Fruit fly (Drosophila melanogaster) whole organism, embryonic: Measurements from ENCODE around the gene Or22b.

Source experiments
- Adf1 ChIP-seq: fragments of 200-800 bp; sonication (Bioruptor generic); IDR thresholded peaks from 2 replicates; pipeline ENCODE4 v1.3.6; 2022; ENCODE audit warnings: missing biosample characterization, missing genetic modification characterization
- B-H1 ChIP-seq: fragments of 200-800 bp; sonication (Bioruptor generic); IDR thresholded peaks from 3 replicates; pipeline ENCODE4 v1.3.6; 2022; ENCODE audit warnings: missing biosample characterization, missing genetic modification characterization
- Blimp-1 ChIP-seq: fragments of 200-800 bp; sonication (Bioruptor generic); optimal IDR thresholded peaks from 3 replicates; lab custom pipeline; 2018; ENCODE audit warnings: missing biosample characterization, missing genetic modification characterization, mild to moderate bottlenecking, moderate library complexity, missing genetic modification reagents
- CG10274 ChIP-seq: fragments of 200-800 bp; sonication (Bioruptor generic); optimal IDR thresholded peaks from 3 replicates; lab custom pipeline; 2017; ENCODE audit warnings: missing biosample characterization, mild to moderate bottlenecking, missing genetic modification characterization
- CG12391 ChIP-seq: fragments of 200-800 bp; sonication (Bioruptor generic); optimal IDR thresholded peaks from 3 replicates; lab custom pipeline; 2018; ENCODE audit warnings: missing biosample characterization, mild to moderate bottlenecking, missing genetic modification characterization, moderate library complexity
- CG12942 ChIP-seq: fragments of 200-800 bp; sonication (Bioruptor generic); optimal IDR thresholded peaks from 3 replicates; lab custom pipeline; 2016; ENCODE audit warnings: missing biosample characterization, missing genetic modification characterization
- CG13123 ChIP-seq: fragments of 200-800 bp; sonication (Bioruptor generic); optimal IDR thresholded peaks from 2 replicates; lab custom pipeline; 2016; ENCODE audit warnings: missing biosample characterization, missing genetic modification characterization
- CG14441 ChIP-seq: fragments of 200-800 bp; sonication (Bioruptor generic); IDR thresholded peaks from 2 replicates; pipeline ENCODE4 v1.3.6; 2022; ENCODE audit warnings: missing biosample characterization, missing genetic modification characterization
- CG14667 ChIP-seq: fragments of 200-800 bp; sonication (Bioruptor generic); IDR thresholded peaks from 2 replicates; pipeline ENCODE4 v1.3.6; 2022; ENCODE audit warnings: missing biosample characterization, missing genetic modification characterization
- CG1647 ChIP-seq: fragments of 200-800 bp; sonication (Bioruptor generic); optimal IDR thresholded peaks from 3 replicates; lab custom pipeline; 2016; ENCODE audit warnings: missing biosample characterization, missing genetic modification characterization
- CG17359 ChIP-seq: fragments of 200-800 bp; sonication (Bioruptor generic); optimal IDR thresholded peaks from 3 replicates; lab custom pipeline; 2018; ENCODE audit warnings: missing biosample characterization, mild to moderate bottlenecking, missing genetic modification characterization, moderate library complexity
- CG18262 ChIP-seq: fragments of 200-800 bp; optimal IDR thresholded peaks from 3 replicates; lab custom pipeline; 2019; ENCODE audit warnings: missing biosample characterization, mild to moderate bottlenecking, missing genetic modification characterization, moderate library complexity
- CG18476 ChIP-seq: fragments of 200-800 bp; sonication (Bioruptor generic); optimal IDR thresholded peaks from 2 replicates; lab custom pipeline; 2016; ENCODE audit warnings: missing biosample characterization, mild to moderate bottlenecking, missing genetic modification characterization
- CG18599 ChIP-seq: fragments of 200-800 bp; sonication (Bioruptor generic); optimal IDR thresholded peaks from 3 replicates; lab custom pipeline; 2017; ENCODE audit warnings: missing biosample characterization, missing genetic modification characterization, mild to moderate bottlenecking, moderate library complexity, missing genetic modification reagents
- CG2120 ChIP-seq: fragments of 200-800 bp; sonication (Bioruptor generic); optimal IDR thresholded peaks from 3 replicates; lab custom pipeline; 2016; ENCODE audit warnings: missing biosample characterization, missing genetic modification characterization
- CG2712 ChIP-seq: fragments of 200-800 bp; optimal IDR thresholded peaks from 3 replicates; lab custom pipeline; 2019; ENCODE audit warnings: missing biosample characterization, mild to moderate bottlenecking, missing genetic modification characterization, moderate library complexity
- CG30431 ChIP-seq: fragments of 200-800 bp; sonication (Bioruptor generic); optimal IDR thresholded peaks from 2 replicates; lab custom pipeline; 2017; ENCODE audit warnings: missing biosample characterization, missing genetic modification characterization
- CG34224 ChIP-seq: fragments of 200-800 bp; sonication (Bioruptor generic); IDR thresholded peaks from 3 replicates; pipeline ENCODE4 v1.3.6; 2022; ENCODE audit warnings: missing biosample characterization, missing genetic modification characterization; ENCODE audit not compliant: partially characterized antibody
- CG4424 ChIP-seq: fragments of 200-800 bp; sonication (Bioruptor generic); optimal IDR thresholded peaks from 3 replicates; lab custom pipeline; 2016; ENCODE audit warnings: missing biosample characterization, missing genetic modification characterization
- CG4854 ChIP-seq: fragments of 200-800 bp; sonication (Bioruptor generic); optimal IDR thresholded peaks from 2 replicates; lab custom pipeline; 2016; ENCODE audit warnings: missing biosample characterization, missing genetic modification characterization, inconsistent platforms
- CG6254 ChIP-seq: fragments of 200-800 bp; sonication (Bioruptor generic); optimal IDR thresholded peaks from 3 replicates; lab custom pipeline; 2017; ENCODE audit warnings: mild to moderate bottlenecking, missing biosample characterization, missing genetic modification reagents, missing genetic modification characterization
- CG7271 ChIP-seq: fragments of 200-800 bp; sonication (Bioruptor generic); optimal IDR thresholded peaks from 2 replicates; lab custom pipeline; 2018; ENCODE audit warnings: missing biosample characterization, mild to moderate bottlenecking, missing genetic modification characterization, moderate library complexity
- CkIIα-i1 ChIP-seq: fragments of 200-800 bp; sonication (Bioruptor generic); IDR thresholded peaks from 2 replicates; pipeline ENCODE4 v1.3.6; 2022; ENCODE audit warnings: missing biosample characterization, missing genetic modification characterization
- CoRest ChIP-seq: fragments of 200-800 bp; sonication (Bioruptor generic); optimal IDR thresholded peaks from 3 replicates; lab custom pipeline; 2018; ENCODE audit warnings: missing biosample characterization, mild to moderate bottlenecking, missing genetic modification characterization, moderate library complexity
- D19A ChIP-seq: fragments of 200-800 bp; optimal IDR thresholded peaks from 3 replicates; lab custom pipeline; 2019; ENCODE audit warnings: missing biosample characterization, mild to moderate bottlenecking, missing genetic modification characterization, moderate library complexity
- Ets65A ChIP-seq: fragments of 200-800 bp; sonication (Bioruptor generic); peaks from one replicate; lab custom pipeline; 2016; ENCODE audit warnings: missing biosample characterization, missing genetic modification characterization
- Gug ChIP-seq: fragments of 200-800 bp; sonication (Bioruptor generic); IDR thresholded peaks from 4 replicates; pipeline ENCODE4 v1.3.6; 2022; ENCODE audit warnings: missing biosample characterization, missing genetic modification characterization
- HLH3B ChIP-seq: fragments of 200-800 bp; sonication (Bioruptor generic); IDR thresholded peaks from 2 replicates; pipeline ENCODE4 v1.3.6; 2022; ENCODE audit warnings: missing biosample characterization, missing genetic modification characterization
- MBD-R2 ChIP-seq: fragments of 200-800 bp; sonication (Bioruptor generic); IDR thresholded peaks from 2 replicates; pipeline ENCODE4 v1.3.6; 2022; ENCODE audit warnings: missing biosample characterization, missing genetic modification characterization
- NfI ChIP-seq: fragments of 200-800 bp; sonication (Bioruptor generic); optimal IDR thresholded peaks from 3 replicates; lab custom pipeline; 2018; ENCODE audit warnings: missing biosample characterization, mild to moderate bottlenecking, missing genetic modification characterization, moderate library complexity
- Rfx ChIP-seq: fragments of 200-800 bp; sonication (Bioruptor generic); IDR thresholded peaks from 2 replicates; pipeline ENCODE4 v1.3.6; 2022; ENCODE audit warnings: missing biosample characterization, missing genetic modification characterization
- Scr ChIP-seq: fragments of 200-800 bp; sonication (Bioruptor generic); IDR thresholded peaks from 2 replicates; pipeline ENCODE4 v1.3.6; 2022; ENCODE audit warnings: missing biosample characterization, missing genetic modification characterization; ENCODE audit not compliant: partially characterized antibody
- cad ChIP-seq: fragments of >200 bp; optimal IDR thresholded peaks from 2 replicates; lab custom pipeline; 2017; ENCODE audit warnings: missing biosample characterization, missing genetic modification characterization
- chm ChIP-seq: fragments of 200-800 bp; sonication (Bioruptor generic); IDR thresholded peaks from 2 replicates; pipeline ENCODE4 v1.3.6; 2022; ENCODE audit warnings: missing biosample characterization, missing genetic modification characterization
- corto ChIP-seq: fragments of 200-800 bp; sonication (Bioruptor generic); optimal IDR thresholded peaks from 2 replicates; lab custom pipeline; 2016; ENCODE audit warnings: missing biosample characterization, mild to moderate bottlenecking, missing genetic modification characterization, moderate library complexity
- fd3F ChIP-seq: fragments of 200-800 bp; sonication (Bioruptor generic); optimal IDR thresholded peaks from 2 replicates; lab custom pipeline; 2018; ENCODE audit warnings: missing biosample characterization, mild to moderate bottlenecking, missing genetic modification characterization, moderate library complexity
- fd64A ChIP-seq: fragments of 200-800 bp; sonication (Bioruptor generic); optimal IDR thresholded peaks from 3 replicates; lab custom pipeline; 2018; ENCODE audit warnings: missing biosample characterization, mild to moderate bottlenecking, missing genetic modification characterization
- gsb ChIP-seq: fragments of 200-800 bp; sonication (Bioruptor generic); IDR thresholded peaks from 2 replicates; pipeline ENCODE4 v1.3.6; 2022; ENCODE audit warnings: missing biosample characterization, missing genetic modification characterization
- hb ChIP-seq: fragments of 200-800 bp; sonication (Bioruptor generic); IDR thresholded peaks from 3 replicates; pipeline ENCODE4 v1.3.6; 2022; ENCODE audit warnings: missing biosample characterization, missing genetic modification characterization; ENCODE audit not compliant: partially characterized antibody
- luna ChIP-seq: fragments of 200-800 bp; sonication (Bioruptor generic); optimal IDR thresholded peaks from 2 replicates; lab custom pipeline; 2016; ENCODE audit warnings: missing biosample characterization, missing genetic modification characterization
- maf-S ChIP-seq: fragments of 200-800 bp; sonication (Bioruptor generic); optimal IDR thresholded peaks from 2 replicates; lab custom pipeline; 2016; ENCODE audit warnings: missing biosample characterization, missing genetic modification characterization
- mam ChIP-seq: fragments of 200-800 bp; sonication (Bioruptor generic); optimal IDR thresholded peaks from 3 replicates; lab custom pipeline; 2016; ENCODE audit warnings: missing biosample characterization, missing genetic modification characterization
- nerfin-1 ChIP-seq: fragments of 200-800 bp; sonication (Bioruptor generic); optimal IDR thresholded peaks from 3 replicates; lab custom pipeline; 2019; ENCODE audit warnings: missing biosample characterization, mild to moderate bottlenecking, missing genetic modification characterization, moderate library complexity
- nmo ChIP-seq: fragments of 200-800 bp; sonication (Bioruptor generic); optimal IDR thresholded peaks from 2 replicates; lab custom pipeline; 2018; ENCODE audit warnings: missing biosample characterization, mild to moderate bottlenecking, missing genetic modification characterization, moderate library complexity
- pan ChIP-seq, 4 experiments: fragments of >200 bp in 3 of 4; fragments of 200-800 bp in 1 of 4; sonication (Bioruptor generic) in 1 of 4; optimal IDR thresholded peaks in 3 of 4; IDR thresholded peaks in 1 of 4; 2 replicates each; pipeline versions ENCODE4 v1.3.6 to Lab custom; 2017 to 2022; ENCODE audit warnings: missing biosample characterization in 2 of 4, missing genetic modification characterization in 2 of 4, mixed read lengths in 1 of 4
- pum ChIP-seq: fragments of 200-800 bp; sonication (Bioruptor generic); optimal IDR thresholded peaks from 2 replicates; lab custom pipeline; 2016; ENCODE audit warnings: missing biosample characterization, missing genetic modification characterization
- row ChIP-seq: fragments of 200-800 bp; sonication (Bioruptor generic); IDR thresholded peaks from 3 replicates; pipeline ENCODE4 v1.3.6; 2022; ENCODE audit warnings: missing biosample characterization, missing genetic modification characterization
- sens ChIP-seq: fragments of 200-800 bp; sonication (Bioruptor generic); peaks from one replicate; lab custom pipeline; 2016; ENCODE audit warnings: missing biosample characterization, missing genetic modification characterization
- tna ChIP-seq: fragments of 200-800 bp; sonication (Bioruptor generic); IDR thresholded peaks from 2 replicates; pipeline ENCODE4 v1.3.6; 2022; ENCODE audit warnings: missing biosample characterization, missing genetic modification characterization; ENCODE audit not compliant: partially characterized antibody
- vfl ChIP-seq: fragments of 200-800 bp; sonication (Bioruptor generic); optimal IDR thresholded peaks from 2 replicates; lab custom pipeline; 2016; ENCODE audit warnings: missing biosample characterization, missing genetic modification characterization

Gene Or22b

DNA sequence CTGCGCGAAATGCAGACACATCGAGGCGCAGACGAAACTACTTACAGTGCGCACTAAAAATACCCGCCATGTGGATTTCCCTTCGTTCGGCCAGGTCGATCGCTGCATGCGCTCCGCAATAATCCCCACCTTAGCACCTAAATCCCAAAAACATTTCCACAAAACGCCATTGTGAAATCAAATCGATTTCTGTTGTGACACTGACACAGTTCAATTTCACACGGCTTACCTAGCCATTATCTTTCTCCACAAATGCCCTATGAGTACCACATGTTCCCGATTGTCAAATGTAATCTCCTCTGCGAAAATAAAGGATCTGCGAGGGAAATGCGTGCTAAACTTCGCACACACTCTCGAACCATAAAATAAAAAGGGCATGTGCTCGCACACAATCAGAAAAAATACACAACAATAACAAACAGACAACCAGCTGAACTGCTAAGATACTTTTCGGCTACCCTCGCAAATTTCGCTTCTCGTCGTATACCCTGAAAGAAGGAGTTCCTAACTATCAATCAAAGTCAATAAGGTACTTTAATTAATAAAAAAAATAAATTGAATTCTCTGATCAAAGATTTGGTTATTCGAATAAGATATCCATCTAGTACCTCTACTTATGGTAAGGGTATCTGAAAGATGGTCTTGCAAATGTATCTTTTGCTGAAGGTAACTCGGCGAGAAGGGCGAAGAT lies 36.4 kb upstream of the Or22b start (continued):
- peak; percentile 18 for TF ChIP-seq cad (GFP tag; lab: Kevin White, UChicago)
- peak; percentile 83 for TF ChIP-seq D19A
- TF ChIP-seq CG6254 (GFP tag; lab: Kevin White, UChicago), result no peak
- no peak for TF ChIP-seq Blimp-1 (GFP tag; lab: Kevin White, UChicago)
- no peak for TF ChIP-seq maf-S
- peak; percentile 25; the same call in 1 of the 3 replicates for TF ChIP-seq B-H1 (GFP tag; lab: Robert Waterston, UW)
- peak; percentile 59; the same call in 3 of the 4 replicates for TF ChIP-seq Gug (GFP tag; lab: Robert Waterston, UW)
- TF ChIP-seq CG14667 (GFP tag; lab: Robert Waterston, UW), result peak; percentile 21; the same call in 1 of the 2 replicates
- peak; percentile 22 for TF ChIP-seq CG18262 (tag; lab: Kevin White, UChicago)
- no peak for TF ChIP-seq HLH3B (GFP tag; lab: Robert Waterston, UW)
- no peak for TF ChIP-seq CkIIα-i1 (GFP tag; lab: Robert Waterston, UW)
- no peak for TF ChIP-seq pum (GFP tag; lab: Kevin White, UChicago)
- no peak for TF ChIP-seq CG13123
- TF ChIP-seq luna, result no peak
- no peak for TF ChIP-seq Rfx (GFP tag; lab: Robert Waterston, UW)
- peak; percentile 32 for TF ChIP-seq CG17359
- TF ChIP-seq gsb (GFP tag; lab: Robert Waterston, UW), result no peak
- no peak for TF ChIP-seq Adf1 (GFP tag; lab: Robert Waterston, UW)
- peak; percentile 70 for TF ChIP-seq CG14441 (GFP tag; lab: Robert Waterston, UW)
- TF ChIP-seq vfl (GFP tag; lab: Kevin White, UChicago), result no peak
- TF ChIP-seq CG18476, result no peak
- no peak for TF ChIP-seq nerfin-1 (tag; lab: Kevin White, UChicago)
- TF ChIP-seq CG30431 (GFP tag; lab: Kevin White, UChicago), result no peak
- TF ChIP-seq CG7271 (tag; lab: Kevin White, UChicago), result no peak
- no peak for TF ChIP-seq CoRest (tag; lab: Kevin White, UChicago)
- TF ChIP-seq MBD-R2 (GFP tag; lab: Robert Waterston, UW), result no peak
- no peak for TF ChIP-seq nmo
- TF ChIP-seq CG12942 (GFP tag; lab: Kevin White, UChicago), result no peak
- peak; percentile 59 for TF ChIP-seq sens (GFP tag; lab: Kevin White, UChicago)
- no peak for TF ChIP-seq CG12391 (tag; lab: Kevin White, UChicago)
- peak; percentile 33; the same call in 1 of the 3 replicates for TF ChIP-seq row (GFP tag; lab: Robert Waterston, UW)
- peak; percentile 27 for TF ChIP-seq CG2712 (tag; lab: Kevin White, UChicago)
- peak; percentile 97 for TF ChIP-seq CG10274 (GFP tag; lab: Kevin White, UChicago)
- TF ChIP-seq pan (optimal IDR thresholded peaks at IDR 0.05; lab: Kevin White, UChicago), result no peak
- TF ChIP-seq pan (GFP tag; optimal IDR thresholded peaks at IDR 0.05 in 1 of 2, IDR thresholded peaks at IDR 0.05 in 1 of 2), result peak in 1 of 2 experiments; percentile 51
- no peak for TF ChIP-seq NfI (GFP tag; lab: Kevin White, UChicago)
- no peak for TF ChIP-seq tna (GFP tag; lab: Robert Waterston, UW)
- TF ChIP-seq CG18599, result peak; percentile 23
- TF ChIP-seq Scr, result no peak
- no peak for TF ChIP-seq corto
- TF ChIP-seq CG1647 (GFP tag; lab: Kevin White, UChicago), result no peak
- TF ChIP-seq hb, result no peak
- no peak for TF ChIP-seq CG4854 (GFP tag; lab: Kevin White, UChicago)
- TF ChIP-seq chm (GFP tag; lab: Robert Waterston, UW), result no peak
- no peak for TF ChIP-seq fd64A (GFP tag; lab: Kevin White, UChicago)
- no peak for TF ChIP-seq fd3F
- TF ChIP-seq CG4424 (GFP tag; lab: Kevin White, UChicago), result peak; percentile 13
- no peak for TF ChIP-seq mam (GFP tag; lab: Kevin White, UChicago)
- TF ChIP-seq Ets65A (GFP tag; lab: Kevin White, UChicago), result peak; percentile 59
- no peak for TF ChIP-seq CG34224 (GFP tag; lab: Robert Waterston, UW)
- no peak for TF ChIP-seq CG2120
